Fruit fly (Drosophila melanogaster) whole organism, embryonic: ENCODE results near the gene CG15333.

Experiments
- ATbp ChIP-seq: fragments of 200-800 bp; sonication (Bioruptor generic); optimal IDR thresholded peaks from 2 replicates; lab custom pipeline; 2017; ENCODE audit warnings: missing biosample characterization, mild to moderate bottlenecking, missing genetic modification characterization, missing genetic modification reagents
- B-H1 ChIP-seq: fragments of 200-800 bp; sonication (Bioruptor generic); IDR thresholded peaks from 3 replicates; pipeline ENCODE4 v1.3.6; 2022; ENCODE audit warnings: missing biosample characterization, missing genetic modification characterization
- B-H2 ChIP-seq: fragments of 200-800 bp; sonication (Bioruptor generic); optimal IDR thresholded peaks from 2 replicates; lab custom pipeline; 2018; ENCODE audit warnings: missing biosample characterization, mild to moderate bottlenecking, missing genetic modification characterization
- CG1024 ChIP-seq: fragments of 200-800 bp; sonication (Bioruptor generic); IDR thresholded peaks from 2 replicates; pipeline ENCODE4 v1.3.6; 2022; ENCODE audit warnings: missing biosample characterization, missing genetic modification characterization
- CG10366 ChIP-seq: fragments of 200-800 bp; sonication (Bioruptor generic); IDR thresholded peaks from 2 replicates; pipeline ENCODE4 v1.3.6; 2022; ENCODE audit warnings: missing biosample characterization, missing genetic modification characterization
- CG14014 ChIP-seq: fragments of 200-800 bp; sonication (Bioruptor generic); IDR thresholded peaks from 2 replicates; pipeline ENCODE4 v1.3.6; 2022; ENCODE audit warnings: missing biosample characterization, missing genetic modification characterization
- CG14441 ChIP-seq: fragments of 200-800 bp; sonication (Bioruptor generic); IDR thresholded peaks from 2 replicates; pipeline ENCODE4 v1.3.6; 2022; ENCODE audit warnings: missing biosample characterization, missing genetic modification characterization
- CG15696 ChIP-seq: fragments of 200-800 bp; sonication (Bioruptor generic); optimal IDR thresholded peaks from 2 replicates; lab custom pipeline; 2019; ENCODE audit warnings: missing biosample characterization, mild to moderate bottlenecking, missing genetic modification characterization, moderate library complexity
- CG1602 ChIP-seq: fragments of 200-800 bp; sonication (Bioruptor generic); optimal IDR thresholded peaks from 3 replicates; lab custom pipeline; 2016; ENCODE audit warnings: missing biosample characterization, missing genetic modification characterization
- CG16815 ChIP-seq: fragments of 200-800 bp; sonication (Bioruptor generic); optimal IDR thresholded peaks from 3 replicates; lab custom pipeline; 2017; ENCODE audit warnings: missing biosample characterization, mild to moderate bottlenecking, missing genetic modification characterization
- CG17359 ChIP-seq: fragments of 200-800 bp; sonication (Bioruptor generic); optimal IDR thresholded peaks from 3 replicates; lab custom pipeline; 2018; ENCODE audit warnings: missing biosample characterization, mild to moderate bottlenecking, missing genetic modification characterization, moderate library complexity
- CG2116 ChIP-seq: fragments of 200-800 bp; sonication (Bioruptor generic); optimal IDR thresholded peaks from 3 replicates; lab custom pipeline; 2018; ENCODE audit warnings: missing biosample characterization, mild to moderate bottlenecking, missing genetic modification characterization
- CG2199 ChIP-seq: fragments of 200-800 bp; sonication (Bioruptor generic); IDR thresholded peaks from 3 replicates; pipeline ENCODE4 v1.3.6; 2022; ENCODE audit warnings: missing biosample characterization, missing genetic modification characterization
- CG2678 ChIP-seq: fragments of 200-800 bp; sonication (Bioruptor generic); optimal IDR thresholded peaks from 3 replicates; lab custom pipeline; 2019; ENCODE audit warnings: missing biosample characterization, mild to moderate bottlenecking, missing genetic modification characterization, moderate library complexity
- CG3838 ChIP-seq: fragments of 200-800 bp; sonication (Bioruptor generic); optimal IDR thresholded peaks from 3 replicates; lab custom pipeline; 2016; ENCODE audit warnings: missing biosample characterization, missing genetic modification characterization
- CG42726 ChIP-seq: fragments of 200-800 bp; sonication (Bioruptor generic); IDR thresholded peaks from 2 replicates; pipeline ENCODE4 v1.3.6; 2022; ENCODE audit warnings: missing biosample characterization, missing genetic modification characterization; ENCODE audit not compliant: partially characterized antibody
- CG5245 ChIP-seq: fragments of 200-800 bp; sonication (Bioruptor generic); optimal IDR thresholded peaks from 3 replicates; lab custom pipeline; 2016; ENCODE audit warnings: missing biosample characterization, missing genetic modification characterization
- CG6854 ChIP-seq: fragments of 200-800 bp; sonication (Bioruptor generic); optimal IDR thresholded peaks from 3 replicates; lab custom pipeline; 2017; ENCODE audit warnings: missing biosample characterization, mild to moderate bottlenecking, missing genetic modification characterization
- CG7987 ChIP-seq: fragments of 200-800 bp; sonication (Bioruptor generic); optimal IDR thresholded peaks from 2 replicates; lab custom pipeline; 2018; ENCODE audit warnings: missing biosample characterization, mild to moderate bottlenecking, missing genetic modification characterization, moderate library complexity
- CG9215 ChIP-seq: fragments of 200-800 bp; sonication (Bioruptor generic); IDR thresholded peaks from 2 replicates; pipeline ENCODE4 v1.3.6; 2022; ENCODE audit warnings: missing biosample characterization, missing genetic modification characterization
- CHES-1-like ChIP-seq: fragments of 200-800 bp; sonication (Bioruptor generic); optimal IDR thresholded peaks from 2 replicates; lab custom pipeline; 2016; ENCODE audit warnings: missing biosample characterization, missing genetic modification characterization
- CrebB ChIP-seq: fragments of 200-800 bp; sonication (Bioruptor generic); optimal IDR thresholded peaks from 3 replicates; lab custom pipeline; 2018; ENCODE audit warnings: missing biosample characterization, mild to moderate bottlenecking, missing genetic modification characterization
- Dip3 ChIP-seq: fragments of 200-800 bp; sonication (Bioruptor generic); optimal IDR thresholded peaks from 3 replicates; lab custom pipeline; 2016; ENCODE audit warnings: missing biosample characterization, missing genetic modification characterization
- Dp ChIP-seq: fragments of 200-800 bp; sonication (Bioruptor generic); optimal IDR thresholded peaks from 2 replicates; lab custom pipeline; 2018; ENCODE audit warnings: missing biosample characterization, mild to moderate bottlenecking, missing genetic modification characterization, moderate library complexity
- E2f1 ChIP-seq: fragments of 200-800 bp; sonication (Bioruptor generic); IDR thresholded peaks from 2 replicates; pipeline ENCODE4 v1.3.6; 2022; ENCODE audit warnings: missing biosample characterization, missing genetic modification characterization
- HLH54F ChIP-seq: fragments of 200-800 bp; sonication (Bioruptor generic); optimal IDR thresholded peaks from 3 replicates; lab custom pipeline; 2016; ENCODE audit warnings: missing biosample characterization, missing genetic modification characterization
- HLHmδ ChIP-seq: fragments of 200-800 bp; sonication (Bioruptor generic); optimal IDR thresholded peaks from 2 replicates; lab custom pipeline; 2018; ENCODE audit warnings: missing biosample characterization, mild to moderate bottlenecking, missing genetic modification characterization, moderate library complexity
- Kr ChIP-seq: fragments of 200-800 bp; sonication (Bioruptor generic); optimal IDR thresholded peaks from 2 replicates; lab custom pipeline; 2017; ENCODE audit warnings: missing biosample characterization, mild to moderate bottlenecking, missing genetic modification characterization
- MESR4 ChIP-seq: fragments of 200-800 bp; sonication (Bioruptor generic); optimal IDR thresholded peaks from 2 replicates; lab custom pipeline; 2018; ENCODE audit warnings: missing biosample characterization, mild to moderate bottlenecking, missing genetic modification characterization, moderate library complexity
- Mad ChIP-seq: fragments of 200-800 bp; sonication (Bioruptor generic); optimal IDR thresholded peaks from 2 replicates; lab custom pipeline; 2016; ENCODE audit warnings: missing biosample characterization, missing genetic modification characterization
- Xrp1 ChIP-seq: fragments of 200-800 bp; sonication (Bioruptor generic); IDR thresholded peaks from 2 replicates; pipeline ENCODE4 v1.3.6; 2022; ENCODE audit warnings: missing biosample characterization, missing genetic modification characterization
- amos ChIP-seq: fragments of 200-800 bp; sonication (Bioruptor generic); IDR thresholded peaks from 2 replicates; pipeline ENCODE4 v1.3.6; 2022; ENCODE audit warnings: missing biosample characterization, missing genetic modification characterization; ENCODE audit not compliant: partially characterized antibody
- ase ChIP-seq: fragments of 200-800 bp; sonication (Bioruptor generic); IDR thresholded peaks from 3 replicates; pipeline ENCODE4 v1.3.6; 2022; ENCODE audit warnings: missing biosample characterization, missing genetic modification characterization
- bowl ChIP-seq: fragments of 200-800 bp; sonication (Bioruptor generic); IDR thresholded peaks from 2 replicates; pipeline ENCODE4 v1.3.6; 2022; ENCODE audit warnings: missing biosample characterization, missing genetic modification characterization
- cad ChIP-seq: fragments of >200 bp; optimal IDR thresholded peaks from 2 replicates; lab custom pipeline; 2017; ENCODE audit warnings: missing biosample characterization, missing genetic modification characterization
- chif ChIP-seq, 2 experiments: fragments of 200-800 bp; sonication (Bioruptor generic); optimal IDR thresholded peaks; 3 replicates each; lab custom pipeline; 2016; ENCODE audit warnings: missing biosample characterization in 2 of 2, missing genetic modification characterization in 2 of 2
- ewg ChIP-seq: fragments of 200-800 bp; sonication (Bioruptor generic); optimal IDR thresholded peaks from 3 replicates; lab custom pipeline; 2017; ENCODE audit warnings: mild to moderate bottlenecking, missing biosample characterization, missing genetic modification reagents, missing genetic modification characterization
- fd64A ChIP-seq: fragments of 200-800 bp; sonication (Bioruptor generic); optimal IDR thresholded peaks from 3 replicates; lab custom pipeline; 2018; ENCODE audit warnings: missing biosample characterization, mild to moderate bottlenecking, missing genetic modification characterization
- gro ChIP-seq: fragments of 200-800 bp; sonication (Bioruptor generic); optimal IDR thresholded peaks from 2 replicates; lab custom pipeline; 2016; ENCODE audit warnings: missing biosample characterization, missing genetic modification characterization
- gsb ChIP-seq: fragments of 200-800 bp; sonication (Bioruptor generic); IDR thresholded peaks from 2 replicates; pipeline ENCODE4 v1.3.6; 2022; ENCODE audit warnings: missing biosample characterization, missing genetic modification characterization
- ken ChIP-seq: fragments of 200-800 bp; sonication (Bioruptor generic); IDR thresholded peaks from 3 replicates; pipeline ENCODE4 v1.3.6; 2022; ENCODE audit warnings: missing biosample characterization, missing genetic modification characterization
- phol ChIP-seq: fragments of 200-800 bp; sonication (Bioruptor generic); optimal IDR thresholded peaks from 3 replicates; lab custom pipeline; 2018; ENCODE audit warnings: missing biosample characterization, mild to moderate bottlenecking, missing genetic modification characterization, moderate library complexity
- pum ChIP-seq: fragments of 200-800 bp; sonication (Bioruptor generic); optimal IDR thresholded peaks from 2 replicates; lab custom pipeline; 2016; ENCODE audit warnings: missing biosample characterization, missing genetic modification characterization
- salm ChIP-seq: fragments of 200-800 bp; sonication (Bioruptor generic); optimal IDR thresholded peaks from 2 replicates; lab custom pipeline; 2018; ENCODE audit warnings: missing biosample characterization, mild to moderate bottlenecking, missing genetic modification characterization
- sens ChIP-seq: fragments of 200-800 bp; sonication (Bioruptor generic); peaks from one replicate; lab custom pipeline; 2016; ENCODE audit warnings: missing biosample characterization, missing genetic modification characterization
- sima ChIP-seq: fragments of 200-800 bp; sonication (Bioruptor generic); optimal IDR thresholded peaks from 2 replicates; lab custom pipeline; 2016; ENCODE audit warnings: missing biosample characterization, missing genetic modification characterization
- so ChIP-seq: fragments of 200-800 bp; sonication (Bioruptor generic); IDR thresholded peaks from 3 replicates; pipeline ENCODE4 v1.3.6; 2022; ENCODE audit warnings: missing biosample characterization, missing genetic modification characterization
- toy ChIP-seq: fragments of 200-800 bp; sonication (Bioruptor generic); IDR thresholded peaks from 2 replicates; pipeline ENCODE4 v1.3.6; 2022; ENCODE audit warnings: missing biosample characterization, missing genetic modification characterization
- zen2 ChIP-seq: fragments of 200-800 bp; sonication (Bioruptor generic); IDR thresholded peaks from 3 replicates; pipeline ENCODE4 v1.3.6; 2022; ENCODE audit warnings: missing biosample characterization, missing genetic modification characterization; ENCODE audit not compliant: partially characterized antibody

Gene CG15333

DNA sequence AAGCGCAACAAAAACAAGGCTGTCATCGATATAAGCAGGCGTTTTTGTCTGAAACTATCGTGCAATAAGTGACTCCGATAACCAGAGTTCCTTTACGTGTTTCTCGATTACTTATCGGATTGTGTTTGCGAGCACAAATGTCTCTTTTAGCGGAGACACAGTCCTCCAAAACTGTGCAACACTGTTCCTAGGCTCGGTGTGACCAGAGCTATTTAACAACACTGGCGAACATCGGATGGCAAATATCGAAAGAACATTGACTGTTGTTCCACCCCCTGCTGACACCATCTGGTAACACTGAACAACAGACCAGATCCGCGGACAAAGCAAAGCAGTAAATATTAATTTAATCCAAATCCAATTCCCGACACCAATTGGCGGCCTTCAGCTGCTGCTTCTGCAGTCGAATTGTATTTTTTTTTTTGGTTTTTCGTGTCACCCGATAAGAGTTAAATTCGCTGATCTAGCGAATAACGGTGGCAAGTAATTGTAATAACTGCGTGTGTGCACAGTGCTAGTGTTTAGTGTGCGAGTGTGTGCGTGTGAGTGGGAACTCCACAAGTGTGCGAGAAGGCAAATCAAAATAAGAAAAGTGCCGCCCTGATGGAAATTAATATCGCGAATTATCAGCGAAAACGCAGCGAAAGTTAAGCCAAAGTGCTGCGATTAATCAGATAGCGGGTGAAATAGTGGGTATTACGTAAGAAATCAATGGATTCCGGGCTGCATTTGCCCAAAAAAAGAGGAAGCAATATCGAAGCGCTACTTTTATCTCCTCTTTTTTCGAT is 40.4 kb upstream of the CG15333 start, which contains the start of gene mys (continued):
- TF ChIP-seq ewg (GFP tag; lab: Kevin White, UChicago), result no peak
- TF ChIP-seq CG14441 (GFP tag; lab: Robert Waterston, UW), result peak; percentile 62
- no peak for TF ChIP-seq ATbp (GFP tag; lab: Kevin White, UChicago)
- TF ChIP-seq HLHmδ (GFP tag; lab: Kevin White, UChicago), result peak; percentile 84
- TF ChIP-seq Dip3 (GFP tag; lab: Kevin White, UChicago), result peak; percentile 76
- TF ChIP-seq CG10366, result peak; percentile 44; the same call in 1 of the 2 replicates
- peak; percentile 77 for TF ChIP-seq CG7987
- TF ChIP-seq HLH54F, result peak; percentile 84
- peak; percentile 81 for TF ChIP-seq ken (GFP tag; lab: Robert Waterston, UW)
- TF ChIP-seq fd64A (GFP tag; lab: Kevin White, UChicago), result peak; percentile 1
- peak; percentile 78 for TF ChIP-seq CHES-1-like
- TF ChIP-seq amos (GFP tag; lab: Robert Waterston, UW), result peak; percentile 98
- TF ChIP-seq CG9215, result peak; percentile 36; the same call in 1 of the 2 replicates
- peak; percentile 76 for TF ChIP-seq pum (GFP tag; lab: Kevin White, UChicago)
- TF ChIP-seq CG2116 (GFP tag; lab: Kevin White, UChicago), result peak; percentile 97
- TF ChIP-seq toy, result no peak
- TF ChIP-seq gro, result peak; percentile 88
- peak; percentile 0 for TF ChIP-seq salm (tag; lab: Kevin White, UChicago)
- peak; percentile 64 for TF ChIP-seq CrebB (tag; lab: Kevin White, UChicago)
- TF ChIP-seq bowl, result no peak; the same call in 1 of the 2 replicates
- peak; percentile 64 for TF ChIP-seq Dp (GFP tag; lab: Kevin White, UChicago)
- TF ChIP-seq CG3838, result no peak
- peak; percentile 83 for TF ChIP-seq MESR4 (GFP tag; lab: Kevin White, UChicago)
- no peak for TF ChIP-seq CG15696
- TF ChIP-seq CG17359, result peak; percentile 20
- no peak for TF ChIP-seq Kr (GFP tag; lab: Kevin White, UChicago)
- peak; percentile 64 for TF ChIP-seq Mad
- peak; percentile 62; the same call in 1 of the 2 replicates for TF ChIP-seq CG14014 (GFP tag; lab: Robert Waterston, UW)
- peak; percentile 35 for TF ChIP-seq CG16815
- peak; percentile 94 for TF ChIP-seq zen2 (GFP tag; lab: Robert Waterston, UW)
- TF ChIP-seq B-H1 (GFP tag; lab: Robert Waterston, UW), result no peak
- no peak for TF ChIP-seq so (GFP tag; lab: Robert Waterston, UW)
- TF ChIP-seq CG1024 (GFP tag; lab: Robert Waterston, UW), result 0 out of 2 replicates have a peak, but pooled peaks have one; percentile 28
- no peak for TF ChIP-seq sima
- TF ChIP-seq gsb (GFP tag; lab: Robert Waterston, UW), result 0 out of 2 replicates have a peak, but pooled peaks have one; percentile 33
- peak; percentile 46 to 58 for TF ChIP-seq chif (GFP tag; optimal IDR thresholded peaks at IDR 0.05; lab: Kevin White, UChicago)
- peak; percentile 47 for TF ChIP-seq CG6854 (GFP tag; lab: Kevin White, UChicago)
- TF ChIP-seq B-H2, result peak; percentile 67
- peak; percentile 30 for TF ChIP-seq CG2678 (tag; lab: Kevin White, UChicago)
- TF ChIP-seq phol (tag; lab: Kevin White, UChicago), result peak; percentile 63
- no peak for TF ChIP-seq ase (GFP tag; lab: Robert Waterston, UW)
- TF ChIP-seq cad, result no peak
- TF ChIP-seq CG1602 (GFP tag; lab: Kevin White, UChicago), result peak; percentile 48
- TF ChIP-seq CG2199 (GFP tag; lab: Robert Waterston, UW), result 0 out of 3 replicates have a peak, but pooled peaks have one; percentile 29
- TF ChIP-seq CG42726, result peak; percentile 97
- peak; percentile 18 for TF ChIP-seq CG5245
- peak; percentile 86 for TF ChIP-seq sens
- peak; percentile 52; the same call in 1 of the 2 replicates for TF ChIP-seq E2f1 (GFP tag; lab: Robert Waterston, UW)
- TF ChIP-seq Xrp1 (GFP tag; lab: Robert Waterston, UW), result peak; percentile 64
